In genomic region chr3R:8343251-8343744, dm6 we compare ENCODE assay signal across 1 fruit fly cellular context.
TF ChIP-seq lines count a peak whose summit lies in the region.

Gene PNKP, minus strand, starts transcription at chr3R:8343516.
Gene COX7AL, plus strand, starts transcription at chr3R:8343669.

TF ChIP-seq in whole organism, embryonic, 481 proteins besides CTCF, POLR2A, EP300 and RAD21 (continued from another document):
- TF ChIP-seq E2f2 (GFP tag; IDR thresholded peaks at IDR 0.05; lab: Robert Waterston, UW) = peak; percentile 71
- TF ChIP-seq CG6683 (GFP tag; optimal IDR thresholded peaks at IDR 0.05; lab: Kevin White, UChicago) = no peak
- no peak for TF ChIP-seq CG11398 (GFP tag; optimal IDR thresholded peaks at IDR 0.05; lab: Kevin White, UChicago)
- TF ChIP-seq CG2875 (GFP tag; optimal IDR thresholded peaks at IDR 0.05; lab: Kevin White, UChicago) = no peak
- TF ChIP-seq tap (tag; optimal IDR thresholded peaks at IDR 0.05; lab: Kevin White, UChicago) = no peak
- TF ChIP-seq HLH4C (GFP tag; IDR thresholded peaks at IDR 0.05; lab: Robert Waterston, UW; ENCODE audit: partially characterized antibody) = no peak
- no peak for TF ChIP-seq wdn (GFP tag; IDR thresholded peaks at IDR 0.05; lab: Robert Waterston, UW)
- TF ChIP-seq knrl (GFP tag; IDR thresholded peaks at IDR 0.05; lab: Robert Waterston, UW; ENCODE audit: partially characterized antibody) = 0 out of 3 replicates have a peak, but pooled peaks have one; percentile 27
- peak; percentile 37 for TF ChIP-seq pzg (GFP tag; optimal IDR thresholded peaks at IDR 0.05; lab: Kevin White, UChicago)
- no peak for TF ChIP-seq jumu (GFP tag; optimal IDR thresholded peaks at IDR 0.05; lab: Kevin White, UChicago)
- TF ChIP-seq Optix (GFP tag; IDR thresholded peaks at IDR 0.05; lab: Robert Waterston, UW) = no peak
- TF ChIP-seq ftz-f1 (GFP tag; optimal IDR thresholded peaks at IDR 0.05; lab: Kevin White, UChicago) = no peak
- no peak for TF ChIP-seq cad (GFP tag; optimal IDR thresholded peaks at IDR 0.05; lab: Kevin White, UChicago)
- TF ChIP-seq CG13287 (GFP tag; IDR thresholded peaks at IDR 0.05; lab: Robert Waterston, UW; ENCODE audit: partially characterized antibody) = 0 out of 2 replicates have a peak, but pooled peaks have one; percentile 19
TF ChIP-seq in whole organism, embryonic: peak in this region for 24.
